Fruit fly (Drosophila melanogaster): Measurements from ENCODE around the gene Rb97D.

Gene Rb97D

DNA sequence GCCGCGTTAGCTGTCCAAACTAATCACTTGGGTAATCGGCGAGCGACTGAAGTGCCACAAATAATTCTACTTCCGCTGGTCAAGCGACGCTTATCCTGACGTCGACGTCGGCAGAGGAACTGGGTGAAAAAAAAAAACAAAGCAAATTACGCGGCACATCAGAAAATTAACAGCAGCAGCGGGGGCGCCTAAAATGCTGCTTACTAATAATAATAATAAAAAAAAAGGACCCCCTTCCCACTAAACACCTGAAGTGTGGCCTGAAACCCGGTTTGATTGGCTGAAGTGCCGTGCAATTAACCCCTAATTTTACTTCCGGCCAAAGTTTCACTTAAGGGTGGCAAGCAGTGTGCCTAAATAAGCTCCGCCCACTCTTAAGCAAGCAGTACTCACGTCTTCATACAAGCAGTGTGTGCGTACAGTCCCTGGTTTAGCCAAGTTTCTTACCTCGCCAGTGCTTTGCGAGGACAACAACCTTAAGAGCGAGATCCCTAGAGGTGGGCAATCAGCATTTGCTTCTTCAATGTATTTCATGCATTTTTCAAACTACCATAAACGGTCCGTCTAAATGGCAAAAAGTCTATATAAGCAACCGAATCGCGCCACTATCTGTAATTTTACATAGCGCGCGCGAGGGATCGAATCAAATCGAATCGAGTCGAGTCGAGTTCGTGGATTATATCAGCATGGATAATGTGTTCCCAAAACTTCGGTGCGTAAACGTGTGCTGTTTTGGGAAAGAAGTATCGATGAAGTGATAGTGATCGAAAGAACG is 5.8 kb upstream of the Rb97D start, which contains the start of the genes ro and T48 (continued):
- TF ChIP-seq CG13296 (GFP tag; optimal IDR thresholded peaks at IDR 0.05), result no peak
- TF ChIP-seq Chrac-16 (GFP tag; optimal IDR thresholded peaks at IDR 0.05), result peak; percentile 8
- TF ChIP-seq CG6813 (GFP tag; optimal IDR thresholded peaks at IDR 0.05), result no peak
- TF ChIP-seq run (tag; optimal IDR thresholded peaks at IDR 0.05), result no peak
- TF ChIP-seq gsb-n (tag; optimal IDR thresholded peaks at IDR 0.05), result peak; percentile 55
- TF ChIP-seq dm (GFP tag; optimal IDR thresholded peaks at IDR 0.05), result peak; percentile 74
- TF ChIP-seq CG10959 (GFP tag; IDR thresholded peaks at IDR 0.05), result no peak
- TF ChIP-seq oc (tag; optimal IDR thresholded peaks at IDR 0.05), result peak; percentile 56
- peak; percentile 16 for TF ChIP-seq disco-r (GFP tag; optimal IDR thresholded peaks at IDR 0.05)
- TF ChIP-seq CG11085 (GFP tag; IDR thresholded peaks at IDR 0.05), result peak; percentile 42; the same call in 1 of the 2 replicates
- TF ChIP-seq CG6272 (GFP tag; IDR thresholded peaks at IDR 0.05), result peak; percentile 22; the same call in 1 of the 2 replicates
- TF ChIP-seq row (GFP tag; IDR thresholded peaks at IDR 0.05), result peak; percentile 46
- TF ChIP-seq ind (GFP tag; optimal IDR thresholded peaks at IDR 0.05), result no peak
- TF ChIP-seq CG4424 (GFP tag; optimal IDR thresholded peaks at IDR 0.05), result peak; percentile 59
- peak; percentile 51 for TF ChIP-seq kah (GFP tag; optimal IDR thresholded peaks at IDR 0.05)
- no peak for TF ChIP-seq exex (tag; optimal IDR thresholded peaks at IDR 0.05)
- TF ChIP-seq inv (GFP tag; IDR thresholded peaks at IDR 0.05; ENCODE audit: partially characterized antibody), result peak; percentile 52; the same call in 1 of the 2 replicates
- TF ChIP-seq CkIIα-i1 (GFP tag; IDR thresholded peaks at IDR 0.05), result no peak
- TF ChIP-seq Poxn (GFP tag; IDR thresholded peaks at IDR 0.05), result no peak
- peak; percentile 39 for TF ChIP-seq ems (GFP tag; optimal IDR thresholded peaks at IDR 0.05)
- no peak for TF ChIP-seq trh (GFP tag; optimal IDR thresholded peaks at IDR 0.05)
- TF ChIP-seq CG17612 (GFP tag; IDR thresholded peaks at IDR 0.05), result no peak
- no peak for TF ChIP-seq CG6175 (GFP tag; IDR thresholded peaks at IDR 0.05)
- peak; percentile 24 for TF ChIP-seq Fer2 (tag; optimal IDR thresholded peaks at IDR 0.05)
- peak; percentile 69 for TF ChIP-seq CG15479 (GFP tag; optimal IDR thresholded peaks at IDR 0.05)
- TF ChIP-seq az2 (GFP tag; optimal IDR thresholded peaks at IDR 0.05), result peak; percentile 34
- no peak for TF ChIP-seq rib (GFP tag; IDR thresholded peaks at IDR 0.05)
- no peak for TF ChIP-seq Ssrp (tag; optimal IDR thresholded peaks at IDR 0.05)
- TF ChIP-seq z (GFP tag; IDR thresholded peaks at IDR 0.05), result no peak
- 0 out of 2 replicates have a peak, but pooled peaks have one; percentile 12 for TF ChIP-seq Xrp1 (GFP tag; IDR thresholded peaks at IDR 0.05)
- no peak for TF ChIP-seq CG7963 (GFP tag; IDR thresholded peaks at IDR 0.05; ENCODE audit: partially characterized antibody)
- TF ChIP-seq zfh2 (GFP tag; optimal IDR thresholded peaks at IDR 0.05), result peak; percentile 66
- TF ChIP-seq nerfin-2 (GFP tag; IDR thresholded peaks at IDR 0.05; ENCODE audit: partially characterized antibody), result no peak
- TF ChIP-seq fd102C (GFP tag; optimal IDR thresholded peaks at IDR 0.05), result no peak
- peak; percentile 65 for TF ChIP-seq Scr (GFP tag; IDR thresholded peaks at IDR 0.05; ENCODE audit: partially characterized antibody)
- peak; percentile 57 for TF ChIP-seq sd (tag; optimal IDR thresholded peaks at IDR 0.05)
- TF ChIP-seq CG17802 (tag; optimal IDR thresholded peaks at IDR 0.05), result peak; percentile 11
- 0 out of 3 replicates have a peak, but pooled peaks have one; percentile 19 for TF ChIP-seq vnd (GFP tag; IDR thresholded peaks at IDR 0.05; ENCODE audit: partially characterized antibody)
- TF ChIP-seq gro (GFP tag; optimal IDR thresholded peaks at IDR 0.05), result peak; percentile 79
- no peak for TF ChIP-seq CG1233 (GFP tag; optimal IDR thresholded peaks at IDR 0.05)
- TF ChIP-seq Ada2b (GFP tag; IDR thresholded peaks at IDR 0.05), result no peak
- peak; percentile 54 for TF ChIP-seq CG12071 (GFP tag; optimal IDR thresholded peaks at IDR 0.05)
- peak in 1 of 2 experiments; percentile 19 for TF ChIP-seq crp (GFP tag; optimal IDR thresholded peaks at IDR 0.05)
- peak; percentile 79 for TF ChIP-seq nmo (GFP tag; optimal IDR thresholded peaks at IDR 0.05)
- TF ChIP-seq vfl (GFP tag; optimal IDR thresholded peaks at IDR 0.05), result peak; percentile 9
- TF ChIP-seq Atf3 (GFP tag; optimal IDR thresholded peaks at IDR 0.05), result peak; percentile 32
- TF ChIP-seq CG4820 (GFP tag; optimal IDR thresholded peaks at IDR 0.05), result peak; percentile 21
- TF ChIP-seq wek (GFP tag; optimal IDR thresholded peaks at IDR 0.05), result no peak
- no peak for TF ChIP-seq gsb (GFP tag; IDR thresholded peaks at IDR 0.05)
